Worm (Caenorhabditis elegans) whole organism, L4 larva: Measurements from ENCODE around the gene ost-1.

ENCODE experiments used
- nhr-11 ChIP-seq: fragments of 150-350 bp; optimal IDR thresholded peaks from 2 replicates; lab custom pipeline; 2014; ENCODE audit warnings: missing biosample characterization, missing genetic modification characterization
- pha-4 ChIP-seq, 2 experiments: fragments of 150-350 bp in 1 of 2; fragments of 200-800 bp in 1 of 2; sonication (Bioruptor generic) in 1 of 2; IDR thresholded peaks in 1 of 2; optimal IDR thresholded peaks in 1 of 2; 2 replicates each; pipeline versions ENCODE4 v1.3.6 to Lab custom; 2014 to 2022; ENCODE audit warnings: missing genetic modification characterization in 2 of 2, missing genetic modification reagents in 2 of 2, missing biosample characterization in 1 of 2, missing compliant biosample characterization in 1 of 2
- skn-1 ChIP-seq: fragments of 150-350 bp; optimal IDR thresholded peaks from 2 replicates; lab custom pipeline; 2014; ENCODE audit warnings: missing biosample characterization, missing genetic modification characterization

DNA sequence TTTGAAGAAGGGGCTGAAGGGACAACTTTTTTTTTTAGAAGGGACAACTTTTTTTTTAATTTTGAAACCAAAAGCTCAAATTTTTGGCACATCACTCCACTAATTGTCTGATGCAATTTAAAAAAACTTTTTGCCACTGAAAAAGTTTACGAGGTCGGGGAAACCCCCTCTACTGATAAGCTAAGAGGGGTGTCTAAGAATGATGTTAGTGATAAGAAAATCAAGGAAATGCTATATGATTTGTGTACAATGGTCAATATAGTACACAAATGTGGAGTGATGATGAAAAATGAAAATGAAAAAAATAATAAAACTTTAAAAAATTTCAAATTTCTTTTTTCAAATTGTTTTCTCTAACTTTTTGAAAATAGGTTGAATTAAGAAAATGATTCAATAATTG, 40.4 kb downstream of the ost-1 start:
- no peak for TF ChIP-seq nhr-11 (tag; lab: Kevin White, UChicago)
- no peak for TF ChIP-seq pha-4 (GFP tag; IDR thresholded peaks at IDR 0.05; lab: Robert Waterston, UW)
- no peak for TF ChIP-seq pha-4 (tag; optimal IDR thresholded peaks at IDR 0.05; lab: Kevin White, UChicago)
- no peak for TF ChIP-seq skn-1 (tag; lab: Kevin White, UChicago)
